Worm (Caenorhabditis elegans) whole organism, young adult: ENCODE measurements around the gene srsx-16.

Source experiments
- B0336.3 ChIP-seq: fragments of 200-800 bp; sonication (Bioruptor generic); IDR thresholded peaks from 2 replicates; pipeline ENCODE4 v1.3.6; 2022; ENCODE audit warnings: missing genetic modification characterization, missing compliant biosample characterization
- D2030.7 ChIP-seq: fragments of 200-800 bp; sonication (Bioruptor generic); IDR thresholded peaks from 2 replicates; pipeline ENCODE4 v1.3.6; 2022; ENCODE audit warnings: missing genetic modification reagents, missing genetic modification characterization, missing compliant biosample characterization
- F39B2.1 ChIP-seq: fragments of 200-800 bp; sonication (Bioruptor generic); IDR thresholded peaks from 2 replicates; pipeline ENCODE4 v1.3.6; 2022; ENCODE audit warnings: missing genetic modification reagents, missing genetic modification characterization, missing compliant biosample characterization
- F52B5.7 ChIP-seq: sonication (generic microtip); optimal IDR thresholded peaks from 2 replicates; lab custom pipeline; 2016; ENCODE audit warnings: mild to moderate bottlenecking, missing genetic modification characterization, missing compliant biosample characterization
- Y56A3A.18 ChIP-seq: fragments of 200-800 bp; sonication (Bioruptor generic); IDR thresholded peaks from 2 replicates; pipeline ENCODE4 v1.3.6; 2022; ENCODE audit warnings: missing genetic modification reagents, missing genetic modification characterization, missing compliant biosample characterization
- akir-1 ChIP-seq: fragments of 200-800 bp; sonication (Bioruptor generic); optimal IDR thresholded peaks from 2 replicates; lab custom pipeline; 2018; ENCODE audit warnings: mild to moderate bottlenecking, missing genetic modification characterization, moderate library complexity, missing compliant biosample characterization
- attf-3 ChIP-seq: fragments of 200-800 bp; sonication (Bioruptor generic); conservative IDR thresholded peaks from 2 replicates; pipeline ENCODE4 v1.3.6; 2022; ENCODE audit warnings: missing genetic modification reagents, missing genetic modification characterization, missing compliant biosample characterization
- ceh-58 ChIP-seq: fragments of 200-800 bp; sonication (Bioruptor generic); IDR thresholded peaks from 2 replicates; pipeline ENCODE4 v1.3.6; 2022; ENCODE audit warnings: missing genetic modification characterization, missing compliant biosample characterization
- ceh-79 ChIP-seq: sonication (generic microtip); optimal IDR thresholded peaks from 2 replicates; lab custom pipeline; 2017; ENCODE audit warnings: mild to moderate bottlenecking, missing genetic modification characterization, missing compliant biosample characterization
- chd-7 ChIP-seq: sonication (generic microtip); optimal IDR thresholded peaks from 2 replicates; lab custom pipeline; 2016; ENCODE audit warnings: mild to moderate bottlenecking, missing genetic modification characterization, moderate library complexity, missing compliant biosample characterization
- efl-1 ChIP-seq: fragments of 150-350 bp; optimal IDR thresholded peaks from 2 replicates; lab custom pipeline; 2014; ENCODE audit warnings: missing biosample characterization, missing genetic modification reagents, missing genetic modification characterization
- hlh-26 ChIP-seq: fragments of 200-800 bp; sonication (Bioruptor generic); conservative IDR thresholded peaks from 2 replicates; pipeline ENCODE4 v1.3.6; 2022; ENCODE audit warnings: missing genetic modification reagents, missing genetic modification characterization, missing compliant biosample characterization
- lin-26 ChIP-seq: fragments of 200-800 bp; sonication (Bioruptor generic); IDR thresholded peaks from 2 replicates; pipeline ENCODE4 v1.3.6; 2022; ENCODE audit warnings: missing genetic modification reagents, missing genetic modification characterization, missing compliant biosample characterization
- nhr-27 ChIP-seq: fragments of 200-800 bp; sonication (Bioruptor generic); optimal IDR thresholded peaks from 2 replicates; lab custom pipeline; 2018; ENCODE audit warnings: mild to moderate bottlenecking, missing genetic modification characterization, moderate library complexity, missing compliant biosample characterization
- pha-4 ChIP-seq: fragments of 150-350 bp; sonication (generic microtip); optimal IDR thresholded peaks from 2 replicates; lab custom pipeline; 2014; ENCODE audit warnings: missing biosample characterization, missing genetic modification reagents, missing genetic modification characterization
- rcor-1 ChIP-seq: fragments of 200-800 bp; sonication (Bioruptor generic); IDR thresholded peaks from 2 replicates; pipeline ENCODE4 v1.3.6; 2022; ENCODE audit warnings: missing genetic modification reagents, missing genetic modification characterization, missing compliant biosample characterization
- rec-8 ChIP-seq, 2 experiments: sonication (generic microtip); optimal IDR thresholded peaks; 2 replicates each; lab custom pipeline; 2016; ENCODE audit warnings: mild to moderate bottlenecking in 2 of 2, missing genetic modification characterization in 2 of 2, missing genetic modification reagents in 2 of 2, missing genotype in 2 of 2, missing biosample characterization in 1 of 2, missing compliant biosample characterization in 1 of 2, moderate library complexity in 1 of 2
- snpc-3.4 ChIP-seq: sonication (generic microtip); optimal IDR thresholded peaks from 2 replicates; lab custom pipeline; 2017; ENCODE audit warnings: missing genetic modification characterization, mild to moderate bottlenecking, missing compliant biosample characterization, antibody characterized with exemption, moderate library complexity, missing genotype, missing genetic modification reagents
- ztf-26 ChIP-seq: sonication (generic microtip); optimal IDR thresholded peaks from 2 replicates; lab custom pipeline; 2017; ENCODE audit warnings: missing genetic modification characterization, missing compliant biosample characterization
- ztf-28 ChIP-seq: fragments of 200-800 bp; sonication (Bioruptor generic); IDR thresholded peaks from 2 replicates; pipeline ENCODE4 v1.3.6; 2022; ENCODE audit warnings: missing genetic modification reagents, missing genetic modification characterization, missing compliant biosample characterization

Gene srsx-16

ce11 chrIV:5580588-5581308 lies 38.8 kb downstream of the srsx-16 start:
- TF ChIP-seq lin-26 (GFP tag; lab: Robert Waterston, UW) (no peak), hlh-26 (GFP tag; lab: Robert Waterston, UW) (no peak), efl-1 (no peak)

ce11 chrIV:5574033-5574432 lies 45.5 kb downstream of the srsx-16 start, which contains the start of gene T12E12.6:
Gene T12E12.6, minus strand, starts transcription at chrIV:5574133.
- no peak for TF ChIP-seq chd-7 (tag; lab: Kevin White, UChicago)
- no peak for TF ChIP-seq hlh-26 (GFP tag; lab: Robert Waterston, UW)
- TF ChIP-seq ceh-58 (GFP tag; lab: Robert Waterston, UW) = no peak
- TF ChIP-seq D2030.7 (GFP tag; lab: Robert Waterston, UW) = no peak
- TF ChIP-seq Y56A3A.18 (GFP tag; lab: Robert Waterston, UW) = no peak
- TF ChIP-seq rcor-1 (GFP tag; lab: Robert Waterston, UW) = no peak
- TF ChIP-seq ztf-26 (tag; lab: Kevin White, UChicago) = no peak
- no peak for TF ChIP-seq akir-1
- TF ChIP-seq B0336.3 (GFP tag; lab: Robert Waterston, UW) = no peak
- TF ChIP-seq pha-4 (tag; lab: Kevin White, UChicago) = no peak
- no peak for TF ChIP-seq attf-3
- no peak for TF ChIP-seq F39B2.1 (GFP tag; lab: Robert Waterston, UW)
- TF ChIP-seq rec-8 (tag; optimal IDR thresholded peaks at IDR 0.05; lab: Kevin White, UChicago) = no peak
- TF ChIP-seq ztf-28 = no peak
- TF ChIP-seq ceh-79 (tag; lab: Kevin White, UChicago) = no peak
- TF ChIP-seq F52B5.7 (tag; lab: Kevin White, UChicago) = no peak
- TF ChIP-seq nhr-27 (tag; lab: Kevin White, UChicago) = no peak
- TF ChIP-seq efl-1 = no peak
- TF ChIP-seq, all 124 proteins: peak for 0

ce11 chrIV:5572693-5573092 lies 46.9 kb downstream of the srsx-16 start:
- no peak for TF ChIP-seq lin-26 (GFP tag; lab: Robert Waterston, UW)
- no peak for TF ChIP-seq snpc-3.4
